Worm (Caenorhabditis elegans) whole organism, mixed stage, embryonic: Measurements from ENCODE around the gene atn-1.

Experiments used
- M03D4.4 ChIP-seq: sonication (generic microtip); optimal IDR thresholded peaks from 2 replicates; lab custom pipeline; 2017; ENCODE audit warnings: mild to moderate bottlenecking, missing genetic modification characterization, missing compliant biosample characterization
- bed-3 ChIP-seq: fragments of 200-800 bp; sonication (Bioruptor generic); optimal IDR thresholded peaks from 3 replicates; lab custom pipeline; 2018; ENCODE audit warnings: mild to moderate bottlenecking, missing genetic modification characterization, moderate library complexity, missing compliant biosample characterization
- blmp-1 ChIP-seq: fragments of 150-350 bp; optimal IDR thresholded peaks from 2 replicates; lab custom pipeline; 2014; ENCODE audit warnings: missing biosample characterization, missing genetic modification characterization
- ceh-39 ChIP-seq: fragments of 150-350 bp; optimal IDR thresholded peaks from 2 replicates; lab custom pipeline; 2014; ENCODE audit warnings: missing biosample characterization, missing genetic modification characterization
- ceh-43 ChIP-seq: fragments of 200-800 bp; sonication (Bioruptor generic); optimal IDR thresholded peaks from 2 replicates; lab custom pipeline; 2018; ENCODE audit warnings: mild to moderate bottlenecking, missing genetic modification characterization, moderate library complexity, missing compliant biosample characterization
- cnd-1 ChIP-seq: fragments of 200-800 bp; sonication (Bioruptor generic); optimal IDR thresholded peaks from 2 replicates; lab custom pipeline; 2018; ENCODE audit warnings: mild to moderate bottlenecking, missing genetic modification characterization, missing compliant biosample characterization
- drap-1 ChIP-seq: fragments of 200-800 bp; sonication (Bioruptor generic); optimal IDR thresholded peaks from 3 replicates; lab custom pipeline; 2018; ENCODE audit warnings: mild to moderate bottlenecking, missing genetic modification characterization, missing compliant biosample characterization
- elt-1 ChIP-seq: sonication (generic microtip); optimal IDR thresholded peaks from 2 replicates; lab custom pipeline; 2017; ENCODE audit warnings: missing genetic modification characterization, mild to moderate bottlenecking, missing compliant biosample characterization, antibody characterized with exemption, moderate library complexity, borderline replicate concordance; ENCODE audit not compliant: insufficient read depth
- elt-3 ChIP-seq: fragments of 150-350 bp; optimal IDR thresholded peaks from 2 replicates; lab custom pipeline; 2014; ENCODE audit warnings: missing biosample characterization, missing genetic modification characterization
- flh-1 ChIP-seq: fragments of 200-800 bp; sonication (Bioruptor generic); optimal IDR thresholded peaks from 2 replicates; lab custom pipeline; 2018; ENCODE audit warnings: mild to moderate bottlenecking, missing genetic modification characterization, moderate library complexity, missing compliant biosample characterization
- ham-2 ChIP-seq: fragments of 200-800 bp; sonication (Bioruptor generic); optimal IDR thresholded peaks from 2 replicates; lab custom pipeline; 2018; ENCODE audit warnings: mild to moderate bottlenecking, missing genetic modification characterization, missing compliant biosample characterization
- hlh-1 ChIP-seq: fragments of 150-350 bp; optimal IDR thresholded peaks from 2 replicates; lab custom pipeline; 2014; ENCODE audit warnings: missing biosample characterization, missing genetic modification reagents, missing genetic modification characterization
- lin-13 ChIP-seq: fragments of 150-350 bp; optimal IDR thresholded peaks from 2 replicates; lab custom pipeline; 2014; ENCODE audit warnings: missing biosample characterization, missing genetic modification characterization
- lin-32 ChIP-seq: fragments of 200-800 bp; sonication (Bioruptor generic); optimal IDR thresholded peaks from 2 replicates; lab custom pipeline; 2018; ENCODE audit warnings: mild to moderate bottlenecking, missing genetic modification characterization, missing compliant biosample characterization
- lsy-2 ChIP-seq: fragments of 150-350 bp; optimal IDR thresholded peaks from 2 replicates; lab custom pipeline; 2014; ENCODE audit warnings: missing biosample characterization, missing genetic modification characterization
- mab-5 ChIP-seq: fragments of 150-350 bp; optimal IDR thresholded peaks from 2 replicates; lab custom pipeline; 2014; ENCODE audit warnings: missing biosample characterization, missing genetic modification characterization
- mep-1 ChIP-seq: fragments of 150-350 bp; optimal IDR thresholded peaks from 2 replicates; lab custom pipeline; 2017; ENCODE audit warnings: missing biosample characterization, missing genetic modification reagents, missing genetic modification characterization, inconsistent platforms
- mls-2 ChIP-seq: sonication (generic microtip); optimal IDR thresholded peaks from 2 replicates; lab custom pipeline; 2016; ENCODE audit warnings: mild to moderate bottlenecking, missing genetic modification characterization, moderate library complexity, missing compliant biosample characterization
- nhr-12 ChIP-seq: fragments of 150-350 bp; optimal IDR thresholded peaks from 2 replicates; lab custom pipeline; 2014; ENCODE audit warnings: missing biosample characterization, missing genetic modification characterization
- nhr-28 ChIP-seq: fragments of 150-350 bp; optimal IDR thresholded peaks from 2 replicates; lab custom pipeline; 2014; ENCODE audit warnings: missing biosample characterization, missing genetic modification characterization
- nhr-76 ChIP-seq: sonication (generic microtip); optimal IDR thresholded peaks from 2 replicates; lab custom pipeline; 2017; ENCODE audit warnings: missing biosample characterization, missing genetic modification characterization
- pha-4 ChIP-seq: fragments of 150-350 bp; optimal IDR thresholded peaks from 2 replicates; lab custom pipeline; 2018; ENCODE audit warnings: missing biosample characterization, missing genetic modification reagents, missing genetic modification characterization
- sem-2 ChIP-seq: fragments of 200-800 bp; sonication (Bioruptor generic); optimal IDR thresholded peaks from 2 replicates; lab custom pipeline; 2018; ENCODE audit warnings: mild to moderate bottlenecking, missing genetic modification characterization, missing compliant biosample characterization
- snpc-4 ChIP-seq: fragments of 150-350 bp; optimal IDR thresholded peaks from 2 replicates; lab custom pipeline; 2014; ENCODE audit warnings: missing biosample characterization, missing genetic modification characterization
- sptf-1 ChIP-seq: sonication (generic microtip); optimal IDR thresholded peaks from 2 replicates; lab custom pipeline; 2017; ENCODE audit warnings: mild to moderate bottlenecking, missing genetic modification characterization, moderate library complexity, missing compliant biosample characterization
- tbx-8 ChIP-seq: fragments of 200-800 bp; sonication (Bioruptor generic); optimal IDR thresholded peaks from 2 replicates; lab custom pipeline; 2018; ENCODE audit warnings: mild to moderate bottlenecking, missing genetic modification characterization, moderate library complexity, missing compliant biosample characterization
- unc-120 ChIP-seq: sonication (generic microtip); optimal IDR thresholded peaks from 2 replicates; lab custom pipeline; 2017; ENCODE audit warnings: missing genetic modification characterization, missing compliant biosample characterization; ENCODE audit not compliant: poor library complexity, severe bottlenecking
- unc-39 ChIP-seq: fragments of 150-350 bp; optimal IDR thresholded peaks from 2 replicates; lab custom pipeline; 2014; ENCODE audit warnings: missing biosample characterization, missing genetic modification characterization
- unc-62 ChIP-seq: fragments of 150-350 bp; optimal IDR thresholded peaks from 2 replicates; lab custom pipeline; 2014; ENCODE audit warnings: missing biosample characterization, missing genetic modification reagents, missing genetic modification characterization
- zip-8 ChIP-seq: fragments of 150-350 bp; optimal IDR thresholded peaks from 2 replicates; lab custom pipeline; 2014; ENCODE audit warnings: missing biosample characterization, missing genetic modification characterization
- ztf-11 ChIP-seq: fragments of 150-350 bp; optimal IDR thresholded peaks from 2 replicates; lab custom pipeline; 2014; ENCODE audit warnings: missing biosample characterization, missing genetic modification characterization

The atn-1 gene

ce11 chrV:12478111-12478510, at the start of gene atn-1:
Gene atn-1, plus strand, starts transcription at chrV:12478411.
- peak; percentile 9 for TF ChIP-seq ham-2 (GFP tag; lab: Kevin White, UChicago)
- no peak for TF ChIP-seq M03D4.4 (tag; lab: Kevin White, UChicago)
- no peak for TF ChIP-seq bed-3 (GFP tag; lab: Kevin White, UChicago)
- no peak for TF ChIP-seq lin-13 (tag; lab: Kevin White, UChicago)
- no peak for TF ChIP-seq drap-1 (GFP tag; lab: Kevin White, UChicago)
- no peak for TF ChIP-seq ceh-43 (GFP tag; lab: Kevin White, UChicago)

ce11 chrV:12429039-12429438, 49.2 kb upstream of the atn-1 start, which contains the start of gene C54D10.5:
Gene C54D10.5, plus strand, starts transcription at chrV:12429339.
- TF ChIP-seq blmp-1 (tag; lab: Kevin White, UChicago), result no peak
- TF ChIP-seq hlh-1, result no peak
- no peak for TF ChIP-seq unc-120
- no peak for TF ChIP-seq mls-2 (tag; lab: Kevin White, UChicago)
- TF ChIP-seq mep-1, result no peak

ce11 chrV:12432111-12432510, 46.1 kb upstream of the atn-1 start, which contains the start of gene C54D10.13:
Gene C54D10.13, minus strand, starts transcription at chrV:12432289.
- TF ChIP-seq lin-32 (GFP tag; lab: Kevin White, UChicago), result no peak
- TF ChIP-seq, all 35 proteins: peak for 0

- no peak for TF ChIP-seq pha-4 (tag; lab: Kevin White, UChicago)
- no peak for TF ChIP-seq nhr-76
- no peak for TF ChIP-seq unc-39 (tag; lab: Kevin White, UChicago)
- TF ChIP-seq flh-1 (GFP tag; lab: Kevin White, UChicago), result no peak
- TF ChIP-seq cnd-1 (tag; lab: Kevin White, UChicago), result no peak
- TF ChIP-seq zip-8 (tag; lab: Kevin White, UChicago), result no peak
- no peak for TF ChIP-seq snpc-4
- TF ChIP-seq ceh-39 (tag; lab: Kevin White, UChicago), result no peak
- no peak for TF ChIP-seq tbx-8
Observed at ce11 chrV:12433105-12433504, 45.1 kb upstream of the atn-1 start.

- TF ChIP-seq M03D4.4 (tag; lab: Kevin White, UChicago), result no peak
- TF ChIP-seq pha-4 (tag; lab: Kevin White, UChicago), result no peak
- TF ChIP-seq unc-120, result no peak
- no peak for TF ChIP-seq ztf-11
- no peak for TF ChIP-seq elt-3 (tag; lab: Kevin White, UChicago)
- TF ChIP-seq lsy-2 (tag; lab: Kevin White, UChicago), result no peak
- no peak for TF ChIP-seq ham-2 (GFP tag; lab: Kevin White, UChicago)
- TF ChIP-seq mab-5 (tag; lab: Kevin White, UChicago), result no peak
- TF ChIP-seq cnd-1 (tag; lab: Kevin White, UChicago), result no peak
- TF ChIP-seq nhr-76, result no peak
- no peak for TF ChIP-seq hlh-1
- no peak for TF ChIP-seq sptf-1 (tag; lab: Kevin White, UChicago)
Observed at ce11 chrV:12433717-12434116, 44.5 kb upstream of the atn-1 start, which contains the start of gene srh-25. Gene srh-25, minus strand, starts transcription at chrV:12433817.

ce11 chrV:12441420-12441819, 36.8 kb upstream of the atn-1 start, which contains the start of gene pals-37:
Gene pals-37, minus strand, starts transcription at chrV:12441520.
- TF ChIP-seq elt-1 (no peak), sem-2 (GFP tag; lab: Kevin White, UChicago) (no peak), elt-3 (tag; lab: Kevin White, UChicago) (no peak), unc-62 (GFP tag; lab: Kevin White, UChicago) (no peak), sptf-1 (tag; lab: Kevin White, UChicago) (no peak), lin-32 (GFP tag; lab: Kevin White, UChicago) (no peak), lin-13 (tag; lab: Kevin White, UChicago) (no peak), cnd-1 (tag; lab: Kevin White, UChicago) (no peak), mep-1 (no peak), nhr-28 (tag; lab: Kevin White, UChicago) (no peak), zip-8 (tag; lab: Kevin White, UChicago) (no peak), nhr-76 (no peak), nhr-12 (no peak), snpc-4 (no peak), ham-2 (GFP tag; lab: Kevin White, UChicago) (no peak), ceh-43 (GFP tag; lab: Kevin White, UChicago) (no peak), pha-4 (tag; lab: Kevin White, UChicago) (no peak)
